Worm (Caenorhabditis elegans): ENCODE results near the gene F10E9.1.
A peak's percentile ranks its signal among the peaks of the same experiment; 100 is the strongest.

Gene F10E9.1

DNA sequence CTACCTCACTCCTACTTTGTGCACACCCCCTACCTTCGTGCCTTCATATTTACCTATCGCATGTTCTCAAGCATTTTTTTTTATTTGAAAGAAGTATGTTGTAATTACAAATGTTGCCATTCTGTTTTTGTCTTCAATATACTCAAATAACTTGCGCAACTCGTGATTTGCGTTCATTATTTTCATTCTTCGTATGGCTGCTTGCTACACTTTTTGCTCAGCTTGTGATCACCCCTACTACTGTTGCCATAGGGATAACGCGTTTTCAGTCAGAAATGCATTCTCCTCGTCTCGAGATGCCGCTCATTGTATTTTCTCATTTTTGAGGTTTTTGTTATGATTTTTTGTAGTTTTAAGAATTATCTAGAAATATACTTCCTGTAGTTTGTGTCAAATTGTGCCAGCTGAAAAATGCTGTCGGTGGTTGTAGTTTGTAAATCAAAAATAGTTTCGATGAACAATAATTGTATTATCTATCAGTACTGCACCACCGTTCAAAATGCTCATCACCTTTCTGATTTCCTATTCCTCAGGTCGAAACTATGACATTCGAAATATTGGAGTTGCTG is at the start of gene F10E9.1:
Gene F10E9.1, plus strand, starts transcription at position 519 of the 569 bp plus-strand sequence.
- TF ChIP-seq unc-62 (GFP tag; optimal IDR thresholded peaks at IDR 0.05) (no peak), lin-13 (tag; optimal IDR thresholded peaks at IDR 0.05) (no peak), mls-2 (tag; optimal IDR thresholded peaks at IDR 0.05) (no peak), unc-39 (tag; optimal IDR thresholded peaks at IDR 0.05) (no peak), ztf-11 (tag; optimal IDR thresholded peaks at IDR 0.05) (no peak), nhr-76 (tag; optimal IDR thresholded peaks at IDR 0.05) (no peak), hlh-1 (tag; optimal IDR thresholded peaks at IDR 0.05) (no peak), mab-5 (tag; optimal IDR thresholded peaks at IDR 0.05) (no peak), elt-1 (tag; optimal IDR thresholded peaks at IDR 0.05; ENCODE audit: borderline replicate concordance, insufficient read depth) (no peak), mep-1 (tag; optimal IDR thresholded peaks at IDR 0.05) (no peak), elt-3 (tag; optimal IDR thresholded peaks at IDR 0.05) (no peak), lin-32 (GFP tag; optimal IDR thresholded peaks at IDR 0.05) (no peak), nhr-28 (tag; optimal IDR thresholded peaks at IDR 0.05) (no peak)

DNA sequence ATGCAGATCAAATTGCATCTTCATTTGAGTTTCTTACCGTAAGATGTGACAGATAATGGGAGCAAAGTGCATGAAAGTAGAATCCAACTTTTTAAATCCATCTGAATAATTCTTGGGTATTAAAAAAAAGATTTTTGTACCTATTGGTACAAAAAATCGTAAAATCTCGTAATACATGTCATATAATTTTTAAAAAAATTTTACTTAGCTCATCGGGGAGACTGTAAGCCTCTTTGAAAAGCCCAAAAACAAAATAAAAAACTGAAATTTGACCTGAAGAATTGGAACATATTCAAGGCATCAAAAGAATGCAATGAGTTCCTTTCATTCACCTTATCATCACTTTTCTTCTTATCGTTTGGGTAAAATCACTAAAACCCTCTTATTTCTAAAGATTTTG is 47.1 kb upstream of the F10E9.1 start, which contains the start of gene clec-160:
Gene clec-160, minus strand, starts transcription at position 101 of the 400 bp plus-strand sequence.
- TF ChIP-seq elt-3 (tag; optimal IDR thresholded peaks at IDR 0.05) (no peak), blmp-1 (tag; optimal IDR thresholded peaks at IDR 0.05) (no peak), unc-120 (tag; optimal IDR thresholded peaks at IDR 0.05; ENCODE audit: poor library complexity, severe bottlenecking) (no peak), ceh-83 (GFP tag; optimal IDR thresholded peaks at IDR 0.05) (no peak), lin-13 (tag; optimal IDR thresholded peaks at IDR 0.05) (no peak), mep-1 (tag; optimal IDR thresholded peaks at IDR 0.05) (no peak), ceh-39 (tag; optimal IDR thresholded peaks at IDR 0.05) (no peak), sem-2 (GFP tag; optimal IDR thresholded peaks at IDR 0.05) (no peak), hlh-1 (tag; optimal IDR thresholded peaks at IDR 0.05) (no peak), mab-5 (tag; optimal IDR thresholded peaks at IDR 0.05) (no peak), ztf-11 (tag; optimal IDR thresholded peaks at IDR 0.05) (no peak), cnd-1 (tag; optimal IDR thresholded peaks at IDR 0.05) (no peak), elt-1 (tag; optimal IDR thresholded peaks at IDR 0.05; ENCODE audit: borderline replicate concordance, insufficient read depth) (no peak)

DNA sequence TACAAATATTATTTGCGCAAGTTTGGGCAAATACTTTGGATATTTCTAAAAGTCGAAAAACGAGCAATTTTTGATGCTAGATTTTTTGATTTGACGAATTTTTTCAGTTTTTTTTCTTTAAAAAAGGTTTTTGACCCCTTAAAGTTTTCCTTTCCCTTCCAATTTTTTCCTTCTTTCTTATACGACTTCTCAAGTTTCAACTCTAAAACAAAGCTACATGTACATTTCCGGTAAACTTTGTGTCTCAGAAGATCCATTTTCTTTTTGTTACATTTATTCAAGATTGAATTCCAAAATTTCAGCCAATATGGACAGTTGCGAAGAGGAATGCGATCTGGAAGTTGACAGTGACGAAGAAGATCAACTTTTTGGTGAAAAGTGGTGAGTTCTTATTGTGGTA is 44.2 kb upstream of the F10E9.1 start, which contains the start of gene mig-10:
Gene mig-10, plus strand, starts transcription at position 301 of the 400 bp plus-strand sequence.
- TF ChIP-seq M03D4.4 (tag; optimal IDR thresholded peaks at IDR 0.05), result no peak
- TF ChIP-seq unc-120 (tag; optimal IDR thresholded peaks at IDR 0.05; ENCODE audit: poor library complexity, severe bottlenecking), result no peak
- no peak for TF ChIP-seq mab-5 (tag; optimal IDR thresholded peaks at IDR 0.05)
- TF ChIP-seq lin-13 (tag; optimal IDR thresholded peaks at IDR 0.05), result no peak
- TF ChIP-seq nhr-28 (tag; optimal IDR thresholded peaks at IDR 0.05), result no peak
- no peak for TF ChIP-seq lsy-2 (tag; optimal IDR thresholded peaks at IDR 0.05)

DNA sequence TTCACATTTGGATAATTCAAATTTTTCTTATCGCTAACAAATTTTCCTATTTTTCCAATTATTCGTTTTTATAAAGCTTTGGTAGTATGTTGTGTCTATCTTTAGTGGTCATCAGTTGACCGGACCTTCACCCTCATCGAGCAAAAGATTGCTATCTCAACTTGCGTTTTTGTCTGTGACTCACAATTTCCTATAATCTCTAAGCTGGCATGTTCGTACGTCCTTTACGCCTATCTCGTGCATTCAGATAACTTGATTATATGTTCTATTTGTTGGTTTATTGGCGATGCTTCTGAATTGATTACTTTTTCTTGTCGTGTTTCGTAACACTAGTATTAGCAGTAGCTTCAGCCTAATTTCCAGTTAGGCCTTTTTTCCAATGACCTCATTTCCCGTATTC is 43.4 kb upstream of the F10E9.1 start:
- TF ChIP-seq nhr-2 (tag; optimal IDR thresholded peaks at IDR 0.05) (peak; percentile 75), nhr-76 (tag; optimal IDR thresholded peaks at IDR 0.05) (no peak), lsy-2 (tag; optimal IDR thresholded peaks at IDR 0.05) (no peak), elt-1 (tag; optimal IDR thresholded peaks at IDR 0.05; ENCODE audit: borderline replicate concordance, insufficient read depth) (peak; percentile 96), nhr-12 (tag; optimal IDR thresholded peaks at IDR 0.05) (no peak), ces-1 (GFP tag; optimal IDR thresholded peaks at IDR 0.05) (peak; percentile 74), ceh-39 (tag; optimal IDR thresholded peaks at IDR 0.05) (no peak)

DNA sequence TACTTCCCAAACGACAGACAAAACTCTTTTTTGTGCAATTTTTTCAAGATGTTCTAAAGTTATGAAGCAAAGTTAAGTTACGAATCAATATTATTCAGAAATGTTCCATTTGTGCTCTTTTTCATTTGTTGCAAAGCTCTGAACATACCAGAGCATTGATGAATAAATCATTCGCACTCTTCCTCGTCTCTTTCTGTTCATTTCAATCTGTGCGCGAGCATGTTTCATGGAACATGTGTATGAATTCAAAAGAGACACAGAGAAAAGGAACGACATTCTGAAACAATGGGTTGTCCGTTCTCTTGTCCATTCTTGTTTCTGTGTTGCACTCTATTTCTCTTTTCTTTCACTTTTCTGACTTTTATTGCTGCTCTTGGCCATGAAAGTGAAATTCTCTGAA is 42.6 kb upstream of the F10E9.1 start:
- TF ChIP-seq lin-32 (GFP tag; optimal IDR thresholded peaks at IDR 0.05), result no peak
- TF ChIP-seq nhr-76 (tag; optimal IDR thresholded peaks at IDR 0.05), result no peak
- no peak for TF ChIP-seq lin-13 (tag; optimal IDR thresholded peaks at IDR 0.05)
- no peak for TF ChIP-seq lsy-2 (tag; optimal IDR thresholded peaks at IDR 0.05)
- no peak for TF ChIP-seq ceh-83 (GFP tag; optimal IDR thresholded peaks at IDR 0.05)
- TF ChIP-seq mls-2 (tag; optimal IDR thresholded peaks at IDR 0.05), result no peak
- TF ChIP-seq nhr-237 (tag; optimal IDR thresholded peaks at IDR 0.05), result no peak
- TF ChIP-seq elt-1 (tag; optimal IDR thresholded peaks at IDR 0.05; ENCODE audit: borderline replicate concordance, insufficient read depth), result no peak

DNA sequence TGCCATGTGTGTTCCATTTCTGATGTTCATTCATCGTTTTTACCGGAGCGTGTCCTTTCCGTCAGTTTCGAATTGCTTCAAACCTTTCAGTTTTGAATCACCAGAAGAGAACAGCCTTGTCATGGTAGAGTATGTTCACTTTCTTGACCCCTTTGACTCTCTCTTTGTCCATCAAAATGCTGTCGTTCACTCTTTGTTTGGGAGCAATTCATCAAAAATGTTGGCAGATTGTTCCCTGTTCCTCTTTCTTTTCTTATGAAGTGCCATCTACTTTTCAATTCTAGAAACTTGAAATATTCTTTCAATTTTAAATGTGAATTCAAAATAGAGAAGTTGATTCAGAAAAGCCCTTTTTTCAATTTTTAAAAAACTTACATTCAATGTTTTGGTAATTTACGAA is 41.7 kb upstream of the F10E9.1 start:
- no peak for TF ChIP-seq pha-4 (tag; optimal IDR thresholded peaks at IDR 0.05)
- peak; percentile 4 for TF ChIP-seq nhr-2 (tag; optimal IDR thresholded peaks at IDR 0.05)

DNA sequence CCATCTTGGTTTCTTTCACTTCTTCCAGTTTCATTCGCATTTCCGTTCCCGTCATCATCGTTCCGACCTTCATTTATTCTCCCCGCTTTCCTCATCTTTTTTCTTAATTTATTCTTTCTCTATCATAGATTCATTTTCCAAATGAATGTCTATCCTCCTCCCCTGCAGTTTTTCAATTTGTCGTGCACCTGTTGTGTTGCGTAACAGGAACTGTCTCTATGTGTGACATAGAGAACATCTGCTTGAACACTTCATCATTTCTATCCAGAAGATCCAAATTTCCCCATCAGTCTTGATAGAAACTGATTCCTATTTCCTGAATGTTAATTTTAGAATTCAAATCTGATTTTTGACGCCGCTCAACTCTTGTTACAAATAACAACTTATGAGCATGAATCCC is 39.4 kb upstream of the F10E9.1 start:
- TF ChIP-seq blmp-1 (tag; optimal IDR thresholded peaks at IDR 0.05) (no peak), M03D4.4 (tag; optimal IDR thresholded peaks at IDR 0.05) (no peak), lsy-2 (tag; optimal IDR thresholded peaks at IDR 0.05) (no peak), hlh-1 (tag; optimal IDR thresholded peaks at IDR 0.05) (peak; percentile 5), pha-4 (tag; optimal IDR thresholded peaks at IDR 0.05) (no peak), nhr-12 (tag; optimal IDR thresholded peaks at IDR 0.05) (no peak), mab-5 (tag; optimal IDR thresholded peaks at IDR 0.05) (no peak), nhr-2 (tag; optimal IDR thresholded peaks at IDR 0.05) (peak; percentile 21), drap-1 (GFP tag; optimal IDR thresholded peaks at IDR 0.05) (no peak), zip-8 (tag; optimal IDR thresholded peaks at IDR 0.05) (peak; percentile 35), lin-32 (GFP tag; optimal IDR thresholded peaks at IDR 0.05) (no peak), mep-1 (tag; optimal IDR thresholded peaks at IDR 0.05) (no peak), elt-1 (tag; optimal IDR thresholded peaks at IDR 0.05; ENCODE audit: borderline replicate concordance, insufficient read depth) (no peak), unc-62 (GFP tag; optimal IDR thresholded peaks at IDR 0.05) (no peak)
